Worm (Caenorhabditis elegans) whole organism, L3 larva: ENCODE measurements around the gene C45E5.1.

ENCODE experiments used
- R02D3.7 ChIP-seq: fragments of 150-350 bp; optimal IDR thresholded peaks from 2 replicates; lab custom pipeline; 2014; ENCODE audit warnings: missing biosample characterization, missing genetic modification characterization
- aly-2 ChIP-seq: fragments of 150-350 bp; optimal IDR thresholded peaks from 2 replicates; lab custom pipeline; 2014; ENCODE audit warnings: missing biosample characterization, missing genetic modification characterization
- ceh-16 ChIP-seq: sonication (generic microtip); optimal IDR thresholded peaks from 2 replicates; lab custom pipeline; 2017; ENCODE audit warnings: missing biosample characterization, missing genetic modification characterization
- ceh-28 ChIP-seq: fragments of 150-350 bp; optimal IDR thresholded peaks from 2 replicates; lab custom pipeline; 2014; ENCODE audit warnings: missing biosample characterization, missing genetic modification reagents, missing genetic modification characterization
- ceh-9 ChIP-seq: sonication (generic microtip); optimal IDR thresholded peaks from 2 replicates; lab custom pipeline; 2018; ENCODE audit warnings: missing biosample characterization, missing genetic modification characterization
- egl-27 ChIP-seq: sonication (generic microtip); optimal IDR thresholded peaks from 4 replicates; lab custom pipeline; 2017; ENCODE audit warnings: missing biosample characterization, missing genetic modification reagents, missing genetic modification characterization
- egl-5 ChIP-seq: fragments of 150-350 bp; optimal IDR thresholded peaks from 2 replicates; lab custom pipeline; 2017; ENCODE audit warnings: missing biosample characterization, missing genetic modification reagents, missing genetic modification characterization, inconsistent platforms
- elt-1 ChIP-seq: fragments of 150-350 bp; optimal IDR thresholded peaks from 2 replicates; lab custom pipeline; 2014; ENCODE audit warnings: missing biosample characterization, missing genetic modification characterization
- elt-2 ChIP-seq: sonication (generic microtip); optimal IDR thresholded peaks from 2 replicates; lab custom pipeline; 2016; ENCODE audit warnings: missing genetic modification reagents, mild to moderate bottlenecking, missing genetic modification characterization, missing compliant biosample characterization
- eor-1 ChIP-seq, 2 experiments: fragments of 150-350 bp; optimal IDR thresholded peaks; 2 replicates each; lab custom pipeline; 2014 to 2018; ENCODE audit warnings: missing biosample characterization in 2 of 2, missing genetic modification characterization in 2 of 2
- fkh-10 ChIP-seq: sonication (generic microtip); optimal IDR thresholded peaks from 2 replicates; lab custom pipeline; 2017; ENCODE audit warnings: missing biosample characterization, missing genetic modification reagents, missing genetic modification characterization
- fkh-2 ChIP-seq: fragments of 150-350 bp; optimal IDR thresholded peaks from 2 replicates; lab custom pipeline; 2014; ENCODE audit warnings: missing biosample characterization, missing genetic modification reagents, missing genetic modification characterization
- fos-1 ChIP-seq: fragments of 150-350 bp; optimal IDR thresholded peaks from 2 replicates; lab custom pipeline; 2014; ENCODE audit warnings: missing biosample characterization, missing genetic modification characterization
- jun-1 ChIP-seq: fragments of 150-350 bp; optimal IDR thresholded peaks from 2 replicates; lab custom pipeline; 2014; ENCODE audit warnings: missing biosample characterization, missing genetic modification reagents, missing genetic modification characterization
- lin-15B ChIP-seq: fragments of 150-350 bp; optimal IDR thresholded peaks from 2 replicates; lab custom pipeline; 2014; ENCODE audit warnings: missing biosample characterization, missing genetic modification characterization
- lin-39 ChIP-seq: fragments of 150-350 bp; optimal IDR thresholded peaks from 2 replicates; lab custom pipeline; 2018; ENCODE audit warnings: missing biosample characterization, missing genetic modification reagents, missing genetic modification characterization
- lsy-12 ChIP-seq: sonication (generic microtip); optimal IDR thresholded peaks from 2 replicates; lab custom pipeline; 2016; ENCODE audit warnings: mild to moderate bottlenecking, missing genetic modification characterization, missing compliant biosample characterization
- mml-1 ChIP-seq: fragments of 150-350 bp; sonication (generic microtip); optimal IDR thresholded peaks from 3 replicates; lab custom pipeline; 2014; ENCODE audit warnings: missing biosample characterization, missing genetic modification characterization
- nfya-1 ChIP-seq: sonication (generic microtip); optimal IDR thresholded peaks from 2 replicates; lab custom pipeline; 2017; ENCODE audit warnings: missing genetic modification characterization, mild to moderate bottlenecking, missing compliant biosample characterization, antibody characterized with exemption, moderate library complexity; ENCODE audit not compliant: insufficient read depth
- nhr-11 ChIP-seq: fragments of 150-350 bp; optimal IDR thresholded peaks from 2 replicates; lab custom pipeline; 2014; ENCODE audit warnings: missing biosample characterization, missing genetic modification characterization
- nhr-12 ChIP-seq: fragments of 150-350 bp; optimal IDR thresholded peaks from 2 replicates; lab custom pipeline; 2014; ENCODE audit warnings: missing biosample characterization, missing genetic modification characterization
- nhr-23 ChIP-seq: fragments of 150-350 bp; optimal IDR thresholded peaks from 2 replicates; lab custom pipeline; 2014; ENCODE audit warnings: missing biosample characterization, missing genetic modification reagents, missing genetic modification characterization
- nhr-237 ChIP-seq: fragments of 150-350 bp; optimal IDR thresholded peaks from 2 replicates; lab custom pipeline; 2014; ENCODE audit warnings: missing biosample characterization, missing genetic modification characterization
- nhr-25 ChIP-seq: sonication (generic microtip); optimal IDR thresholded peaks from 2 replicates; lab custom pipeline; 2017; ENCODE audit warnings: missing biosample characterization, missing genetic modification characterization
- nhr-28 ChIP-seq: fragments of 150-350 bp; optimal IDR thresholded peaks from 2 replicates; lab custom pipeline; 2014; ENCODE audit warnings: missing biosample characterization, missing genetic modification characterization
- nhr-43 ChIP-seq: sonication (generic microtip); optimal IDR thresholded peaks from 2 replicates; lab custom pipeline; 2016; ENCODE audit warnings: mild to moderate bottlenecking, missing genetic modification characterization, missing compliant biosample characterization; ENCODE audit not compliant: poor library complexity, severe bottlenecking
- nhr-67 ChIP-seq: fragments of 150-350 bp; optimal IDR thresholded peaks from 2 replicates; lab custom pipeline; 2014; ENCODE audit warnings: missing biosample characterization, missing genetic modification characterization
- nhr-76 ChIP-seq: fragments of 150-350 bp; sonication (generic microtip); optimal IDR thresholded peaks from 5 replicates; lab custom pipeline; 2014; ENCODE audit warnings: missing biosample characterization, missing genetic modification characterization
- nhr-77 ChIP-seq: fragments of 150-350 bp; optimal IDR thresholded peaks from 2 replicates; lab custom pipeline; 2014; ENCODE audit warnings: missing biosample characterization, missing genetic modification characterization
- pqm-1 ChIP-seq: fragments of 150-350 bp; optimal IDR thresholded peaks from 2 replicates; lab custom pipeline; 2017; ENCODE audit warnings: missing biosample characterization, missing genetic modification characterization, inconsistent platforms
- skn-1 ChIP-seq: fragments of 150-350 bp; optimal IDR thresholded peaks from 2 replicates; lab custom pipeline; 2014; ENCODE audit warnings: missing biosample characterization, missing genetic modification characterization
- snpc-4 ChIP-seq: fragments of 150-350 bp; optimal IDR thresholded peaks from 2 replicates; lab custom pipeline; 2014; ENCODE audit warnings: missing biosample characterization, missing genetic modification characterization
- tbx-2 ChIP-seq: sonication (generic microtip); optimal IDR thresholded peaks from 2 replicates; lab custom pipeline; 2016; ENCODE audit warnings: mild to moderate bottlenecking, missing genetic modification characterization, missing compliant biosample characterization
- ztf-11 ChIP-seq: fragments of 150-350 bp; optimal IDR thresholded peaks from 2 replicates; lab custom pipeline; 2014; ENCODE audit warnings: missing biosample characterization, missing genetic modification characterization
- ztf-4 ChIP-seq: fragments of 150-350 bp; optimal IDR thresholded peaks from 2 replicates; lab custom pipeline; 2014; ENCODE audit warnings: missing biosample characterization, missing genetic modification characterization

C45E5.1 gene

ce11 chrIV:5778342-5778741 is 34.1 kb downstream of the C45E5.1 start (continued):
- no peak for TF ChIP-seq ceh-16 (tag; lab: Kevin White, UChicago)
- TF ChIP-seq ceh-9: no peak
- peak; percentile 0 for TF ChIP-seq elt-2 (tag; lab: Kevin White, UChicago)
- no peak for TF ChIP-seq mml-1 (tag; lab: Kevin White, UChicago)
- TF ChIP-seq R02D3.7 (tag; lab: Kevin White, UChicago): no peak
- TF ChIP-seq nfya-1 (tag; lab: Kevin White, UChicago): peak; percentile 21
- TF ChIP-seq lin-15B (tag; lab: Kevin White, UChicago): no peak
- TF ChIP-seq nhr-12: no peak
- no peak for TF ChIP-seq ztf-11 (tag; lab: Kevin White, UChicago)
- TF ChIP-seq jun-1: peak; percentile 12
- no peak for TF ChIP-seq nhr-67
- peak; percentile 81 for TF ChIP-seq nhr-25
- TF ChIP-seq egl-27 (tag; lab: Kevin White, UChicago): peak; percentile 38
- TF ChIP-seq, all 47 proteins: peak for 13

ce11 chrIV:5779537-5779936 is 35.3 kb downstream of the C45E5.1 start:
- no peak for TF ChIP-seq elt-2 (tag; lab: Kevin White, UChicago)
- no peak for TF ChIP-seq nhr-237 (tag; lab: Kevin White, UChicago)
- peak; percentile 8 for TF ChIP-seq nfya-1 (tag; lab: Kevin White, UChicago)
- no peak for TF ChIP-seq aly-2 (tag; lab: Kevin White, UChicago)
- TF ChIP-seq fkh-2 (tag; lab: Kevin White, UChicago): no peak
- no peak for TF ChIP-seq fos-1

DNA sequence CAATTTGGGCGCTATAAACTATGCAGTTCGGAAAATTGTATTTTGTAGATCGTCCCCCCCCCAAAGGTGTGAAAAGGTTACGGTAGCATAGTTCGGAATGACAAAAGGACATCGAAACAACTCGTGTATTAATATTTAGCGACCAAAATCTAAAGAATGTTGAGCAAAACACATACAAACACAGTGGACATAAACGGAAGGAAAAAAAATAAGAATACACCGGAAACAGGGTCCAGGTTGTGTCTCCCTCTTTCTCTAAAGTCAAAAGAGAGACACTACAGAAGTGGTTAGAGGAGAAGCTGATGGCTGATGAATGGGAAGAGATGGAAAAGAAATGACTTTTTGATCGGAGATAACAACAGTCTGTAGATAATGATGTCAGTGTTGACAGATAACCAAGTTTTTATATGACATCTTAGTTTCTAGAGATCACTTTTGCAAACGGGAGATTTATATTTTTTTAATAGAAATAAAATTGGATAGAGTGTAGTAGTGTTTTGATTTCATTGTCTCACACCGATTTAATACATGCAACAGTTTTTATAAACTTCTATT is 36.1 kb downstream of the C45E5.1 start:
- TF ChIP-seq nhr-23 (tag; lab: Kevin White, UChicago): peak; percentile 58
- peak; percentile 61 for TF ChIP-seq nhr-43
- TF ChIP-seq pqm-1: peak; percentile 80
- TF ChIP-seq eor-1 (tag; optimal IDR thresholded peaks at IDR 0.05; lab: Kevin White, UChicago): no peak

DNA sequence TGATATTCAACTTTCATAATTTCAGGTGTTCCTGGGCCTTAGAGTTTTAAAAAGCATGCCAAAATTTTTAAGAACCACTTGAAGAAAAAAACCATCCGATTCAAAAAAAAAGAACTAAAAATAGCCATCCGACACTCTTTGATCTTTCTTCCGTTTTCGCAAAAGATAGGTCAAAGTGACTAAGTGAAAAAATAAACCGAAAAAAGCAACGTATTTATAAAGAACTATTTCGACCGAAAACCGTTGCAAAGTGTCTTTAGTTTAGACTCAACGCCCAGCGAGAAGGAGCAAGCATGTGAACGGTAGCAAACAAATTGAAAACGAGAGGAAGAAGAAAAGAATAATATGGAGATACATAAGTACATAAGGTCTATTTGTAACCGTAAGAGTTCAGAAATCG is 39.5 kb downstream of the C45E5.1 start:
- TF ChIP-seq fkh-10 (GFP tag; lab: Kevin White, UChicago): no peak
- no peak for TF ChIP-seq nhr-28
- TF ChIP-seq aly-2 (tag; lab: Kevin White, UChicago): no peak
- TF ChIP-seq skn-1 (tag; lab: Kevin White, UChicago): no peak
- TF ChIP-seq elt-1 (tag; lab: Kevin White, UChicago): no peak
- no peak for TF ChIP-seq nhr-43
- no peak for TF ChIP-seq ceh-28 (tag; lab: Kevin White, UChicago)

DNA sequence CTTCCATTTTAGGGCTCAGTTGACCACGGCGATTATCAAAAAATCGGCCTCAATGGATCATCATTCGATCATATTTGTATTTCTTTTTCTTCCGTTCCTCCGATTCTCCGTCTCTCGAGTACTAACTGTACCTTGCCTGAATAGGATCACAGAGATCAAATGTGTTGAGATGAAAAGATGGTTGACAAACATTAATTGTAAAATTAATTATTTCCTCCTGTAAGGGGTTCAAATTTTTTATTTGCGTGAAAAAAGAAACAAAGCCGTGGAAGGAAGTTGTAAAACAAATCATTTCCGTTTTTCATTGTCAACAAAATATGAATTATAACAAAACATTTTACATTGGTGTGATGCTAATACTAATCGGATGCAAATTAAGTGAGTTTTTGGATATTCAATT is 46.8 kb downstream of the C45E5.1 start, which contains the start of gene C31H1.2:
Gene C31H1.2, plus strand, starts transcription at position 301 of the 400 bp plus-strand sequence.
- TF ChIP-seq egl-5 (no peak), elt-1 (tag; lab: Kevin White, UChicago) (no peak), lin-39 (tag; lab: Kevin White, UChicago) (no peak), snpc-4 (tag; lab: Kevin White, UChicago) (no peak), nhr-28 (no peak), nhr-23 (tag; lab: Kevin White, UChicago) (no peak), ceh-28 (tag; lab: Kevin White, UChicago) (no peak), skn-1 (tag; lab: Kevin White, UChicago) (no peak), nhr-77 (no peak)
- TF ChIP-seq, all 47 proteins: peak for 0

DNA sequence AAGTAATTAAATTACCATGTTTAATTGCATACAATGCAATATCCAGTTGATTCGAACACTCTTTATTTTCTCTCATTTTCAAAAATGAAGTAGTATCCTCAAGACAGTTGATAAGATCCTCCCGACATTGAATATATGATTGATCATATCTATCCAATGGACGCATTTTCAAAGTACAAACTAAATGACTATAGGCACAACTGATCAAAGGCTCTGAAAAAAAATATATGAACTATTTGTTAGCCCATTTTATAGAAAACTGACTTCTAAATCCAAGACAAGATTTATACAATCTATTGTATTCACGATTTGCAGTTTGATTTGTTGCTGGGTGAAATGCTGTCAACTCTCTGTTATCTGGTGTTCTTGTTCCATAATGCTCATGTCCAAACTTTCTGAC is 51.3 kb downstream of the C45E5.1 start:
- TF ChIP-seq ztf-4 (tag; lab: Kevin White, UChicago): no peak
- no peak for TF ChIP-seq lsy-12 (tag; lab: Kevin White, UChicago)
- no peak for TF ChIP-seq nhr-11 (tag; lab: Kevin White, UChicago)
- no peak for TF ChIP-seq tbx-2 (tag; lab: Kevin White, UChicago)
- no peak for TF ChIP-seq jun-1
- TF ChIP-seq nhr-76 (tag; lab: Kevin White, UChicago): no peak
- TF ChIP-seq, all 47 proteins: peak for 0
